Fruit fly (Drosophila melanogaster) whole organism, embryonic: Measurements from ENCODE around the gene CG4594.
A peak's percentile ranks its signal among the peaks of the same experiment; 100 is the strongest.

Experiments
- Bgb ChIP-seq: fragments of 200-800 bp; sonication (Bioruptor generic); IDR thresholded peaks from 2 replicates; pipeline ENCODE4 v1.3.6; 2022; ENCODE audit warnings: missing biosample characterization, missing genetic modification characterization; ENCODE audit not compliant: partially characterized antibody
- CG10321 ChIP-seq: fragments of 200-800 bp; sonication (Bioruptor generic); IDR thresholded peaks from 2 replicates; pipeline ENCODE4 v1.3.6; 2022; ENCODE audit warnings: missing biosample characterization, missing genetic modification characterization
- CG11085 ChIP-seq: fragments of 200-800 bp; sonication (Bioruptor generic); IDR thresholded peaks from 2 replicates; pipeline ENCODE4 v1.3.6; 2022; ENCODE audit warnings: missing biosample characterization, missing genetic modification characterization
- CG11093 ChIP-seq: fragments of 200-800 bp; sonication (Bioruptor generic); IDR thresholded peaks from 3 replicates; pipeline ENCODE4 v1.3.6; 2022; ENCODE audit warnings: missing biosample characterization, missing genetic modification characterization
- CG11247 ChIP-seq: fragments of 200-800 bp; sonication (Bioruptor generic); IDR thresholded peaks from 2 replicates; pipeline ENCODE4 v1.3.6; 2022; ENCODE audit warnings: missing biosample characterization, missing genetic modification characterization
- CG12155 ChIP-seq: fragments of 200-800 bp; sonication (Bioruptor generic); optimal IDR thresholded peaks from 3 replicates; lab custom pipeline; 2016; ENCODE audit warnings: missing biosample characterization, missing genetic modification characterization
- CG14860 ChIP-seq: fragments of 200-800 bp; sonication (Bioruptor generic); IDR thresholded peaks from 3 replicates; pipeline ENCODE4 v1.3.6; 2022; ENCODE audit warnings: missing biosample characterization, missing genetic modification characterization; ENCODE audit not compliant: partially characterized antibody
- CG1647 ChIP-seq: fragments of 200-800 bp; sonication (Bioruptor generic); optimal IDR thresholded peaks from 3 replicates; lab custom pipeline; 2016; ENCODE audit warnings: missing biosample characterization, missing genetic modification characterization
- CG18476 ChIP-seq: fragments of 200-800 bp; sonication (Bioruptor generic); optimal IDR thresholded peaks from 2 replicates; lab custom pipeline; 2016; ENCODE audit warnings: missing biosample characterization, mild to moderate bottlenecking, missing genetic modification characterization
- CG2120 ChIP-seq: fragments of 200-800 bp; sonication (Bioruptor generic); optimal IDR thresholded peaks from 3 replicates; lab custom pipeline; 2016; ENCODE audit warnings: missing biosample characterization, missing genetic modification characterization
- CG2199 ChIP-seq: fragments of 200-800 bp; sonication (Bioruptor generic); IDR thresholded peaks from 3 replicates; pipeline ENCODE4 v1.3.6; 2022; ENCODE audit warnings: missing biosample characterization, missing genetic modification characterization
- CG3163 ChIP-seq: fragments of 200-800 bp; sonication (Bioruptor generic); optimal IDR thresholded peaks from 3 replicates; lab custom pipeline; 2016; ENCODE audit warnings: missing biosample characterization, missing genetic modification characterization
- CG5245 ChIP-seq: fragments of 200-800 bp; sonication (Bioruptor generic); optimal IDR thresholded peaks from 3 replicates; lab custom pipeline; 2016; ENCODE audit warnings: missing biosample characterization, missing genetic modification characterization
- CG6813 ChIP-seq: fragments of 200-800 bp; sonication (Bioruptor generic); optimal IDR thresholded peaks from 2 replicates; lab custom pipeline; 2017; ENCODE audit warnings: missing biosample characterization, missing genetic modification characterization, mild to moderate bottlenecking, moderate library complexity, missing genetic modification reagents
- CG7963 ChIP-seq: fragments of 200-800 bp; sonication (Bioruptor generic); IDR thresholded peaks from 3 replicates; pipeline ENCODE4 v1.3.6; 2022; ENCODE audit warnings: missing biosample characterization, missing genetic modification characterization; ENCODE audit not compliant: partially characterized antibody
- CG8089 ChIP-seq: fragments of 200-800 bp; sonication (Bioruptor generic); optimal IDR thresholded peaks from 3 replicates; lab custom pipeline; 2016; ENCODE audit warnings: missing biosample characterization, missing genetic modification characterization
- CG9437 ChIP-seq: fragments of 200-800 bp; sonication (Bioruptor generic); optimal IDR thresholded peaks from 2 replicates; lab custom pipeline; 2018; ENCODE audit warnings: missing biosample characterization, mild to moderate bottlenecking, missing genetic modification characterization
- CkIIα-i1 ChIP-seq: fragments of 200-800 bp; sonication (Bioruptor generic); IDR thresholded peaks from 2 replicates; pipeline ENCODE4 v1.3.6; 2022; ENCODE audit warnings: missing biosample characterization, missing genetic modification characterization
- Dll ChIP-seq: fragments of 200-800 bp; sonication (Bioruptor generic); IDR thresholded peaks from 4 replicates; pipeline ENCODE4 v1.3.6; 2022; ENCODE audit warnings: missing biosample characterization, missing genetic modification characterization; ENCODE audit not compliant: partially characterized antibody
- E2f1 ChIP-seq: fragments of 200-800 bp; sonication (Bioruptor generic); IDR thresholded peaks from 2 replicates; pipeline ENCODE4 v1.3.6; 2022; ENCODE audit warnings: missing biosample characterization, missing genetic modification characterization
- Fer2 ChIP-seq: fragments of 200-800 bp; sonication (Bioruptor generic); optimal IDR thresholded peaks from 2 replicates; lab custom pipeline; 2018; ENCODE audit warnings: missing biosample characterization, mild to moderate bottlenecking, missing genetic modification characterization, moderate library complexity
- Gsc ChIP-seq: fragments of 200-800 bp; sonication (Bioruptor generic); IDR thresholded peaks from 2 replicates; pipeline ENCODE4 v1.3.6; 2022; ENCODE audit warnings: missing biosample characterization, missing genetic modification characterization
- HHEX ChIP-seq: fragments of 200-800 bp; sonication (Bioruptor generic); optimal IDR thresholded peaks from 3 replicates; lab custom pipeline; 2017; ENCODE audit warnings: missing biosample characterization, mild to moderate bottlenecking, missing genetic modification characterization, missing genetic modification reagents
- HLH54F ChIP-seq: fragments of 200-800 bp; sonication (Bioruptor generic); optimal IDR thresholded peaks from 3 replicates; lab custom pipeline; 2016; ENCODE audit warnings: missing biosample characterization, missing genetic modification characterization
- MBD-R2 ChIP-seq: fragments of 200-800 bp; sonication (Bioruptor generic); IDR thresholded peaks from 2 replicates; pipeline ENCODE4 v1.3.6; 2022; ENCODE audit warnings: missing biosample characterization, missing genetic modification characterization
- NC2β ChIP-seq: fragments of 200-800 bp; sonication (Bioruptor generic); optimal IDR thresholded peaks from 2 replicates; lab custom pipeline; 2016; ENCODE audit warnings: missing biosample characterization, missing genetic modification characterization
- NK7.1 ChIP-seq: fragments of 200-800 bp; sonication (Bioruptor generic); optimal IDR thresholded peaks from 3 replicates; lab custom pipeline; 2016; ENCODE audit warnings: missing biosample characterization, missing genetic modification characterization
- Pdp1 ChIP-seq, 2 experiments: fragments of 200-800 bp; sonication (Bioruptor generic); optimal IDR thresholded peaks; 3 replicates each; lab custom pipeline; 2016; ENCODE audit warnings: missing biosample characterization in 2 of 2, missing genetic modification characterization in 2 of 2, mild to moderate bottlenecking in 1 of 2, moderate library complexity in 1 of 2
- bowl ChIP-seq: fragments of 200-800 bp; sonication (Bioruptor generic); IDR thresholded peaks from 2 replicates; pipeline ENCODE4 v1.3.6; 2022; ENCODE audit warnings: missing biosample characterization, missing genetic modification characterization
- br ChIP-seq: fragments of >200 bp; optimal IDR thresholded peaks from 2 replicates; lab custom pipeline; 2017
- cad ChIP-seq: fragments of >200 bp; optimal IDR thresholded peaks from 2 replicates; lab custom pipeline; 2017; ENCODE audit warnings: missing biosample characterization, missing genetic modification characterization
- cato ChIP-seq: fragments of 200-800 bp; sonication (Bioruptor generic); optimal IDR thresholded peaks from 2 replicates; lab custom pipeline; 2016; ENCODE audit warnings: missing biosample characterization, missing genetic modification characterization, borderline replicate concordance
- caup ChIP-seq: fragments of 200-800 bp; sonication (Bioruptor generic); optimal IDR thresholded peaks from 3 replicates; lab custom pipeline; 2017; ENCODE audit warnings: missing biosample characterization, mild to moderate bottlenecking, missing genetic modification characterization, moderate library complexity; ENCODE audit not compliant: severe bottlenecking
- emc ChIP-seq: fragments of 200-800 bp; sonication (Bioruptor generic); optimal IDR thresholded peaks from 2 replicates; lab custom pipeline; 2016; ENCODE audit warnings: missing biosample characterization, missing genetic modification characterization
- en ChIP-seq: fragments of 200-800 bp; sonication (Bioruptor generic); optimal IDR thresholded peaks from 2 replicates; lab custom pipeline; 2016; ENCODE audit warnings: missing biosample characterization, missing genetic modification characterization
- esg ChIP-seq: fragments of 200-800 bp; sonication (Bioruptor generic); conservative IDR thresholded peaks from 2 replicates; pipeline ENCODE4 v1.3.6; 2022; ENCODE audit warnings: missing biosample characterization, missing genetic modification characterization
- fu2 ChIP-seq: fragments of 200-800 bp; sonication (Bioruptor generic); optimal IDR thresholded peaks from 2 replicates; lab custom pipeline; 2016; ENCODE audit warnings: missing biosample characterization, missing genetic modification characterization
- her ChIP-seq: fragments of 200-800 bp; sonication (Bioruptor generic); optimal IDR thresholded peaks from 2 replicates; lab custom pipeline; 2016; ENCODE audit warnings: missing biosample characterization, missing genetic modification characterization
- jigr1 ChIP-seq: fragments of 200-800 bp; sonication (Bioruptor generic); IDR thresholded peaks from 3 replicates; pipeline ENCODE4 v1.3.6; 2022; ENCODE audit warnings: missing biosample characterization, missing genetic modification characterization
- lbe ChIP-seq: fragments of 200-800 bp; sonication (Bioruptor generic); optimal IDR thresholded peaks from 2 replicates; lab custom pipeline; 2016; ENCODE audit warnings: missing biosample characterization, mild to moderate bottlenecking, missing genetic modification characterization
- maf-S ChIP-seq: fragments of 200-800 bp; sonication (Bioruptor generic); optimal IDR thresholded peaks from 2 replicates; lab custom pipeline; 2016; ENCODE audit warnings: missing biosample characterization, missing genetic modification characterization
- mld ChIP-seq: fragments of 200-800 bp; sonication (Bioruptor generic); IDR thresholded peaks from 3 replicates; pipeline ENCODE4 v1.3.6; 2022; ENCODE audit warnings: missing biosample characterization, missing genetic modification characterization; ENCODE audit not compliant: partially characterized antibody
- onecut ChIP-seq: fragments of 200-800 bp; sonication (Bioruptor generic); IDR thresholded peaks from 2 replicates; pipeline ENCODE4 v1.3.6; 2022; ENCODE audit warnings: missing biosample characterization, missing genetic modification characterization
- sens ChIP-seq: fragments of 200-800 bp; sonication (Bioruptor generic); peaks from one replicate; lab custom pipeline; 2016; ENCODE audit warnings: missing biosample characterization, missing genetic modification characterization
- sima ChIP-seq: fragments of 200-800 bp; sonication (Bioruptor generic); optimal IDR thresholded peaks from 2 replicates; lab custom pipeline; 2016; ENCODE audit warnings: missing biosample characterization, missing genetic modification characterization
- sisA ChIP-seq: fragments of 200-800 bp; sonication (Bioruptor generic); IDR thresholded peaks from 2 replicates; pipeline ENCODE4 v1.3.6; 2022; ENCODE audit warnings: missing biosample characterization, missing genetic modification characterization
- stwl ChIP-seq: fragments of 200-800 bp; sonication (Bioruptor generic); optimal IDR thresholded peaks from 3 replicates; lab custom pipeline; 2018; ENCODE audit warnings: missing biosample characterization, mild to moderate bottlenecking, missing genetic modification characterization, moderate library complexity
- tap ChIP-seq: fragments of 200-800 bp; optimal IDR thresholded peaks from 3 replicates; lab custom pipeline; 2019; ENCODE audit warnings: missing biosample characterization, mild to moderate bottlenecking, missing genetic modification characterization, moderate library complexity
- tna ChIP-seq: fragments of 200-800 bp; sonication (Bioruptor generic); IDR thresholded peaks from 2 replicates; pipeline ENCODE4 v1.3.6; 2022; ENCODE audit warnings: missing biosample characterization, missing genetic modification characterization; ENCODE audit not compliant: partially characterized antibody
- unc-4 ChIP-seq: fragments of 200-800 bp; sonication (Bioruptor generic); IDR thresholded peaks from 2 replicates; pipeline ENCODE4 v1.3.6; 2022; ENCODE audit warnings: missing biosample characterization, missing genetic modification characterization; ENCODE audit not compliant: partially characterized antibody
- wor ChIP-seq: fragments of 200-800 bp; sonication (Bioruptor generic); IDR thresholded peaks from 2 replicates; pipeline ENCODE4 v1.3.6; 2022; ENCODE audit warnings: missing biosample characterization, missing genetic modification characterization
- zfh2 ChIP-seq: fragments of 200-800 bp; sonication (Bioruptor generic); optimal IDR thresholded peaks from 2 replicates; lab custom pipeline; 2016; ENCODE audit warnings: missing biosample characterization, missing genetic modification characterization

The CG4594 gene

dm6 chr2L:9968201-9968727 is 48.3 kb downstream of the CG4594 start (continued):
- TF ChIP-seq caup (no peak), CG2120 (GFP tag; lab: Kevin White, UChicago) (no peak), CG18476 (GFP tag; lab: Kevin White, UChicago) (no peak), CG8089 (no peak), br (lab: Kevin White, UChicago) (no peak), Bgb (GFP tag; lab: Robert Waterston, UW) (peak; percentile 53; the same call in 1 of the 2 replicates), CG10321 (GFP tag; lab: Robert Waterston, UW) (no peak), CG5245 (GFP tag; lab: Kevin White, UChicago) (no peak), maf-S (GFP tag; lab: Kevin White, UChicago) (no peak), jigr1 (GFP tag; lab: Robert Waterston, UW) (no peak), HLH54F (no peak), Fer2 (no peak), CG2199 (no peak), NC2β (GFP tag; lab: Kevin White, UChicago) (no peak), CkIIα-i1 (GFP tag; lab: Robert Waterston, UW) (no peak), lbe (GFP tag; lab: Kevin White, UChicago) (no peak), CG12155 (no peak), tna (GFP tag; lab: Robert Waterston, UW) (peak; percentile 31), Pdp1 (GFP tag; optimal IDR thresholded peaks at IDR 0.05; lab: Kevin White, UChicago) (peak in 1 of 2 experiments; percentile 74), CG11085 (GFP tag; lab: Robert Waterston, UW) (no peak), her (GFP tag; lab: Kevin White, UChicago) (no peak), HHEX (GFP tag; lab: Kevin White, UChicago) (no peak), esg (no peak), stwl (tag; lab: Kevin White, UChicago) (peak; percentile 6), mld (GFP tag; lab: Robert Waterston, UW) (peak; percentile 68; the same call in 2 of the 3 replicates), CG9437 (GFP tag; lab: Kevin White, UChicago) (no peak), CG3163 (GFP tag; lab: Kevin White, UChicago) (no peak), CG6813 (GFP tag; lab: Kevin White, UChicago) (no peak), emc (GFP tag; lab: Kevin White, UChicago) (no peak), CG11247 (GFP tag; lab: Robert Waterston, UW) (no peak), sens (GFP tag; lab: Kevin White, UChicago) (no peak), Dll (peak; percentile 72), CG14860 (GFP tag; lab: Robert Waterston, UW) (0 out of 3 replicates have a peak, but pooled peaks have one; percentile 43), CG7963 (peak; percentile 46; the same call in 1 of the 3 replicates), sisA (no peak), cato (GFP tag; lab: Kevin White, UChicago) (no peak), sima (GFP tag; lab: Kevin White, UChicago) (no peak), NK7.1 (GFP tag; lab: Kevin White, UChicago) (no peak), bowl (GFP tag; lab: Robert Waterston, UW) (no peak), MBD-R2 (GFP tag; lab: Robert Waterston, UW) (no peak), zfh2 (GFP tag; lab: Kevin White, UChicago) (no peak), CG11093 (GFP tag; lab: Robert Waterston, UW) (no peak), cad (GFP tag; lab: Kevin White, UChicago) (no peak), onecut (GFP tag; lab: Robert Waterston, UW) (no peak), fu2 (GFP tag; lab: Kevin White, UChicago) (no peak), en (GFP tag; lab: Kevin White, UChicago) (no peak), unc-4 (GFP tag; lab: Robert Waterston, UW) (peak; percentile 57), Gsc (GFP tag; lab: Robert Waterston, UW) (no peak), tap (tag; lab: Kevin White, UChicago) (no peak), E2f1 (GFP tag; lab: Robert Waterston, UW) (no peak), CG1647 (GFP tag; lab: Kevin White, UChicago) (no peak), wor (GFP tag; lab: Robert Waterston, UW) (no peak)
